Fruit fly (Drosophila melanogaster) whole organism, embryonic: Measurements from ENCODE around the gene CG17249.
A peak's percentile ranks its signal among the peaks of the same experiment; 100 is the strongest.

Experiments used
- Atf-2 ChIP-seq: fragments of 200-800 bp; sonication (Bioruptor generic); optimal IDR thresholded peaks from 2 replicates; lab custom pipeline; 2016; ENCODE audit warnings: missing biosample characterization, missing genetic modification characterization
- Atf6 ChIP-seq: fragments of 200-800 bp; sonication (Bioruptor generic); IDR thresholded peaks from 2 replicates; pipeline ENCODE4 v1.3.6; 2022; ENCODE audit warnings: missing biosample characterization, missing genetic modification characterization
- CG1024 ChIP-seq: fragments of 200-800 bp; sonication (Bioruptor generic); IDR thresholded peaks from 2 replicates; pipeline ENCODE4 v1.3.6; 2022; ENCODE audit warnings: missing biosample characterization, missing genetic modification characterization
- CG11696 ChIP-seq: fragments of 200-800 bp; sonication (Bioruptor generic); IDR thresholded peaks from 2 replicates; pipeline ENCODE4 v1.3.6; 2022; ENCODE audit warnings: missing biosample characterization, missing genetic modification characterization
- CG1233 ChIP-seq: fragments of 200-800 bp; sonication (Bioruptor generic); optimal IDR thresholded peaks from 4 replicates; lab custom pipeline; 2018; ENCODE audit warnings: missing biosample characterization, mild to moderate bottlenecking, missing genetic modification characterization
- CG12769 ChIP-seq: fragments of 200-800 bp; sonication (Bioruptor generic); optimal IDR thresholded peaks from 2 replicates; lab custom pipeline; 2019; ENCODE audit warnings: missing biosample characterization, mild to moderate bottlenecking, missing genetic modification characterization, moderate library complexity
- CG13894 ChIP-seq: fragments of 200-800 bp; sonication (Bioruptor generic); optimal IDR thresholded peaks from 3 replicates; lab custom pipeline; 2018; ENCODE audit warnings: missing biosample characterization, mild to moderate bottlenecking, missing genetic modification characterization, moderate library complexity
- CG14667 ChIP-seq: fragments of 200-800 bp; sonication (Bioruptor generic); IDR thresholded peaks from 2 replicates; pipeline ENCODE4 v1.3.6; 2022; ENCODE audit warnings: missing biosample characterization, missing genetic modification characterization
- CG15514 ChIP-seq: fragments of 200-800 bp; sonication (Bioruptor generic); optimal IDR thresholded peaks from 3 replicates; lab custom pipeline; 2017; ENCODE audit warnings: missing biosample characterization, missing genetic modification characterization, mild to moderate bottlenecking, moderate library complexity, missing genetic modification reagents
- CG16863 ChIP-seq: fragments of 200-800 bp; sonication (Bioruptor generic); optimal IDR thresholded peaks from 3 replicates; lab custom pipeline; 2016; ENCODE audit warnings: missing biosample characterization, missing genetic modification characterization
- CG18599 ChIP-seq: fragments of 200-800 bp; sonication (Bioruptor generic); optimal IDR thresholded peaks from 3 replicates; lab custom pipeline; 2017; ENCODE audit warnings: missing biosample characterization, missing genetic modification characterization, mild to moderate bottlenecking, moderate library complexity, missing genetic modification reagents
- CG2120 ChIP-seq: fragments of 200-800 bp; sonication (Bioruptor generic); optimal IDR thresholded peaks from 3 replicates; lab custom pipeline; 2016; ENCODE audit warnings: missing biosample characterization, missing genetic modification characterization
- CG4424 ChIP-seq: fragments of 200-800 bp; sonication (Bioruptor generic); optimal IDR thresholded peaks from 3 replicates; lab custom pipeline; 2016; ENCODE audit warnings: missing biosample characterization, missing genetic modification characterization
- CG5245 ChIP-seq: fragments of 200-800 bp; sonication (Bioruptor generic); optimal IDR thresholded peaks from 3 replicates; lab custom pipeline; 2016; ENCODE audit warnings: missing biosample characterization, missing genetic modification characterization
- CG8478 ChIP-seq: fragments of >200 bp; optimal IDR thresholded peaks from 2 replicates; lab custom pipeline; 2018
- CG9797 ChIP-seq: fragments of 200-800 bp; sonication (Bioruptor generic); optimal IDR thresholded peaks from 3 replicates; lab custom pipeline; 2018; ENCODE audit warnings: missing biosample characterization, mild to moderate bottlenecking, missing genetic modification characterization
- D19A ChIP-seq: fragments of 200-800 bp; optimal IDR thresholded peaks from 3 replicates; lab custom pipeline; 2019; ENCODE audit warnings: missing biosample characterization, mild to moderate bottlenecking, missing genetic modification characterization, moderate library complexity
- Dbx ChIP-seq: fragments of 200-800 bp; sonication (Bioruptor generic); IDR thresholded peaks from 3 replicates; pipeline ENCODE4 v1.3.6; 2022; ENCODE audit warnings: missing biosample characterization, missing genetic modification characterization
- Dp ChIP-seq: fragments of 200-800 bp; sonication (Bioruptor generic); optimal IDR thresholded peaks from 2 replicates; lab custom pipeline; 2018; ENCODE audit warnings: missing biosample characterization, mild to moderate bottlenecking, missing genetic modification characterization, moderate library complexity
- Ets65A ChIP-seq: fragments of 200-800 bp; sonication (Bioruptor generic); peaks from one replicate; lab custom pipeline; 2016; ENCODE audit warnings: missing biosample characterization, missing genetic modification characterization
- Ets97D ChIP-seq: fragments of 200-800 bp; sonication (Bioruptor generic); optimal IDR thresholded peaks from 3 replicates; lab custom pipeline; 2016; ENCODE audit warnings: missing biosample characterization, missing genetic modification characterization
- Fer1 ChIP-seq: fragments of 200-800 bp; sonication (Bioruptor generic); optimal IDR thresholded peaks from 2 replicates; lab custom pipeline; 2017; ENCODE audit warnings: missing biosample characterization, mild to moderate bottlenecking, missing genetic modification characterization
- Jarid2 ChIP-seq: fragments of 200-800 bp; sonication (Bioruptor generic); optimal IDR thresholded peaks from 3 replicates; lab custom pipeline; 2017; ENCODE audit warnings: mild to moderate bottlenecking, missing biosample characterization, missing genetic modification reagents, missing genetic modification characterization
- MBD-R2 ChIP-seq: fragments of 200-800 bp; sonication (Bioruptor generic); IDR thresholded peaks from 2 replicates; pipeline ENCODE4 v1.3.6; 2022; ENCODE audit warnings: missing biosample characterization, missing genetic modification characterization
- TFAM ChIP-seq: fragments of 200-800 bp; sonication (Bioruptor generic); optimal IDR thresholded peaks from 2 replicates; lab custom pipeline; 2017; ENCODE audit warnings: missing biosample characterization, missing genetic modification characterization, inconsistent platforms
- abd-A ChIP-seq: fragments of 200-800 bp; sonication (Bioruptor generic); optimal IDR thresholded peaks from 3 replicates; lab custom pipeline; 2019; ENCODE audit warnings: missing biosample characterization, mild to moderate bottlenecking, missing genetic modification characterization, moderate library complexity
- bigmax ChIP-seq: fragments of 200-800 bp; sonication (Bioruptor generic); optimal IDR thresholded peaks from 2 replicates; lab custom pipeline; 2018; ENCODE audit warnings: missing biosample characterization, mild to moderate bottlenecking, missing genetic modification characterization
- crol ChIP-seq: fragments of 200-800 bp; sonication (Bioruptor generic); IDR thresholded peaks from 2 replicates; pipeline ENCODE4 v1.3.6; 2022; ENCODE audit warnings: missing biosample characterization, missing genetic modification characterization
- crp ChIP-seq, 2 experiments: fragments of 200-800 bp; sonication (Bioruptor generic); optimal IDR thresholded peaks; 2 replicates in 1 of 2; 3 replicates in 1 of 2; lab custom pipeline; 2017; ENCODE audit warnings: missing biosample characterization in 2 of 2, missing genetic modification characterization in 2 of 2, mild to moderate bottlenecking in 1 of 2, moderate library complexity in 1 of 2
- ewg ChIP-seq: fragments of 200-800 bp; sonication (Bioruptor generic); optimal IDR thresholded peaks from 3 replicates; lab custom pipeline; 2017; ENCODE audit warnings: mild to moderate bottlenecking, missing biosample characterization, missing genetic modification reagents, missing genetic modification characterization
- fu2 ChIP-seq: fragments of 200-800 bp; sonication (Bioruptor generic); optimal IDR thresholded peaks from 2 replicates; lab custom pipeline; 2016; ENCODE audit warnings: missing biosample characterization, missing genetic modification characterization
- lab ChIP-seq: fragments of 200-800 bp; sonication (Bioruptor generic); optimal IDR thresholded peaks from 3 replicates; lab custom pipeline; 2017; ENCODE audit warnings: missing biosample characterization, missing genetic modification characterization, mild to moderate bottlenecking, moderate library complexity, missing genetic modification reagents
- lilli ChIP-seq: fragments of 200-800 bp; sonication (Bioruptor generic); optimal IDR thresholded peaks from 3 replicates; lab custom pipeline; 2016; ENCODE audit warnings: missing biosample characterization, missing genetic modification characterization
- odd ChIP-seq: fragments of 200-800 bp; sonication (Bioruptor generic); optimal IDR thresholded peaks from 2 replicates; lab custom pipeline; 2017; ENCODE audit warnings: missing biosample characterization, mild to moderate bottlenecking, missing genetic modification characterization
- pzg ChIP-seq: fragments of 200-800 bp; sonication (Bioruptor generic); optimal IDR thresholded peaks from 3 replicates; lab custom pipeline; 2018; ENCODE audit warnings: missing biosample characterization, mild to moderate bottlenecking, missing genetic modification characterization, moderate library complexity
- ranshi ChIP-seq: fragments of 200-800 bp; sonication (Bioruptor generic); IDR thresholded peaks from 2 replicates; pipeline ENCODE4 v1.3.6; 2022; ENCODE audit warnings: missing biosample characterization, missing genetic modification characterization
- scrt ChIP-seq: fragments of 200-800 bp; sonication (Bioruptor generic); optimal IDR thresholded peaks from 2 replicates; lab custom pipeline; 2018; ENCODE audit warnings: missing biosample characterization, mild to moderate bottlenecking, missing genetic modification characterization, moderate library complexity
- sens ChIP-seq: fragments of 200-800 bp; sonication (Bioruptor generic); peaks from one replicate; lab custom pipeline; 2016; ENCODE audit warnings: missing biosample characterization, missing genetic modification characterization
- seq ChIP-seq: fragments of 200-800 bp; sonication (Bioruptor generic); IDR thresholded peaks from 2 replicates; pipeline ENCODE4 v1.3.6; 2022; ENCODE audit warnings: missing biosample characterization, missing genetic modification characterization
- slbo ChIP-seq: fragments of 200-800 bp; sonication (Bioruptor generic); IDR thresholded peaks from 2 replicates; pipeline ENCODE4 v1.3.6; 2022; ENCODE audit warnings: missing biosample characterization, missing genetic modification characterization
- sna ChIP-seq: fragments of 200-800 bp; sonication (Bioruptor generic); IDR thresholded peaks from 2 replicates; pipeline ENCODE4 v1.3.6; 2022; ENCODE audit warnings: missing biosample characterization, missing genetic modification characterization; ENCODE audit not compliant: partially characterized antibody
- sqz ChIP-seq: fragments of 200-800 bp; sonication (Bioruptor generic); optimal IDR thresholded peaks from 3 replicates; lab custom pipeline; 2018; ENCODE audit warnings: missing biosample characterization, mild to moderate bottlenecking, missing genetic modification characterization
- stc ChIP-seq: fragments of 200-800 bp; sonication (Bioruptor generic); IDR thresholded peaks from 2 replicates; pipeline ENCODE4 v1.3.6; 2022; ENCODE audit warnings: missing biosample characterization, missing genetic modification characterization
- sug ChIP-seq: fragments of 200-800 bp; optimal IDR thresholded peaks from 2 replicates; lab custom pipeline; 2019; ENCODE audit warnings: missing biosample characterization, mild to moderate bottlenecking, missing genetic modification characterization, moderate library complexity
- ttk ChIP-seq: fragments of 200-800 bp; sonication (Bioruptor generic); IDR thresholded peaks from 2 replicates; pipeline ENCODE4 v2.1.2; 2022; ENCODE audit warnings: missing biosample characterization, missing genetic modification characterization
- vvl ChIP-seq: fragments of 200-800 bp; sonication (Bioruptor generic); IDR thresholded peaks from 2 replicates; pipeline ENCODE4 v1.3.6; 2022; ENCODE audit warnings: missing biosample characterization, missing genetic modification characterization
- z ChIP-seq: fragments of 200-800 bp; sonication (Bioruptor generic); IDR thresholded peaks from 3 replicates; pipeline ENCODE4 v1.3.6; 2022; ENCODE audit warnings: missing biosample characterization, missing genetic modification characterization

CG17249 gene

dm6 chr3L:1629064-1629777, 18.0 kb downstream of the CG17249 start, which contains the start of gene GC (continued):
- TF ChIP-seq sqz (GFP tag; lab: Kevin White, UChicago) (no peak), fu2 (GFP tag; lab: Kevin White, UChicago) (no peak), odd (no peak), sug (tag; lab: Kevin White, UChicago) (no peak), Ets97D (GFP tag; lab: Kevin White, UChicago) (no peak), Fer1 (GFP tag; lab: Kevin White, UChicago) (no peak), ranshi (GFP tag; lab: Robert Waterston, UW) (no peak), lilli (peak; percentile 49), CG16863 (GFP tag; lab: Kevin White, UChicago) (no peak), Dp (GFP tag; lab: Kevin White, UChicago) (no peak), CG11696 (GFP tag; lab: Robert Waterston, UW) (no peak), CG9797 (GFP tag; lab: Kevin White, UChicago) (no peak), CG5245 (no peak), TFAM (GFP tag; lab: Kevin White, UChicago) (no peak), CG1233 (GFP tag; lab: Kevin White, UChicago) (no peak), MBD-R2 (GFP tag; lab: Robert Waterston, UW) (no peak), Jarid2 (GFP tag; lab: Kevin White, UChicago) (no peak), Ets65A (GFP tag; lab: Kevin White, UChicago) (no peak)
- TF ChIP-seq, all 482 proteins: peak for 50

dm6 chr3L:1628176-1628866, 18.9 kb downstream of the CG17249 start, which contains the start of gene CG13928:
Gene CG13928 (minus strand): TSS chr3L:1628377.
- TF ChIP-seq scrt (peak; percentile 42), lab (GFP tag; lab: Kevin White, UChicago) (peak; percentile 9), abd-A (peak; percentile 14), pzg (GFP tag; lab: Kevin White, UChicago) (peak; percentile 21), ewg (GFP tag; lab: Kevin White, UChicago) (peak; percentile 89), CG4424 (GFP tag; lab: Kevin White, UChicago) (no peak), stc (GFP tag; lab: Robert Waterston, UW) (no peak), bigmax (GFP tag; lab: Kevin White, UChicago) (peak; percentile 81), CG14667 (no peak), Atf6 (GFP tag; lab: Robert Waterston, UW) (0 out of 2 replicates have a peak, but pooled peaks have one; percentile 5), D19A (tag; lab: Kevin White, UChicago) (no peak), CG15514 (GFP tag; lab: Kevin White, UChicago) (peak; percentile 21), crol (GFP tag; lab: Robert Waterston, UW) (peak; percentile 84), CG8478 (lab: Kevin White, UChicago) (peak; percentile 11), seq (peak; percentile 75; the same call in 1 of the 2 replicates), Atf-2 (GFP tag; lab: Kevin White, UChicago) (no peak), sna (GFP tag; lab: Robert Waterston, UW) (0 out of 2 replicates have a peak, but pooled peaks have one; percentile 18), z (GFP tag; lab: Robert Waterston, UW) (peak; percentile 60; the same call in 1 of the 3 replicates), crp (GFP tag; optimal IDR thresholded peaks at IDR 0.05; lab: Kevin White, UChicago) (peak in 1 of 2 experiments; percentile 37), Fer1 (GFP tag; lab: Kevin White, UChicago) (peak; percentile 40), vvl (GFP tag; lab: Robert Waterston, UW) (0 out of 2 replicates have a peak, but pooled peaks have one; percentile 18), sens (GFP tag; lab: Kevin White, UChicago) (peak; percentile 58), Jarid2 (GFP tag; lab: Kevin White, UChicago) (peak; percentile 66), CG13894 (tag; lab: Kevin White, UChicago) (peak; percentile 98), CG12769 (tag; lab: Kevin White, UChicago) (no peak), CG18599 (GFP tag; lab: Kevin White, UChicago) (peak; percentile 34), CG2120 (GFP tag; lab: Kevin White, UChicago) (peak; percentile 10), ttk (GFP tag; lab: Robert Waterston, UW) (0 out of 2 replicates have a peak, but pooled peaks have one; percentile 17), Dbx (GFP tag; lab: Robert Waterston, UW) (peak; percentile 42; the same call in 1 of the 3 replicates), CG1024 (GFP tag; lab: Robert Waterston, UW) (0 out of 2 replicates have a peak, but pooled peaks have one; percentile 20), slbo (peak; percentile 12; the same call in 1 of the 2 replicates)
